Fruit fly (Drosophila melanogaster): ENCODE data around the gene CG7368.

CG7368 gene

dm6 chr3L:11555662-11556460 is 41.1 kb upstream of the CG7368 start (continued):
- TF ChIP-seq CG17359 (tag; optimal IDR thresholded peaks at IDR 0.05) (peak; percentile 82), crc (GFP tag; optimal IDR thresholded peaks at IDR 0.05) (no peak), Sox100B (GFP tag; optimal IDR thresholded peaks at IDR 0.05) (peak; percentile 79), ab (GFP tag; optimal IDR thresholded peaks at IDR 0.05) (no peak), H2.0 (GFP tag; IDR thresholded peaks at IDR 0.05) (no peak), Hr3 (GFP tag; optimal IDR thresholded peaks at IDR 0.05) (peak; percentile 67), sob (GFP tag; IDR thresholded peaks at IDR 0.05) (peak; percentile 28; the same call in 1 of the 2 replicates), CG11247 (GFP tag; IDR thresholded peaks at IDR 0.05) (no peak), CG9437 (GFP tag; optimal IDR thresholded peaks at IDR 0.05) (peak; percentile 78), CG1529 (GFP tag; optimal IDR thresholded peaks at IDR 0.05) (peak; percentile 61), lbe (GFP tag; optimal IDR thresholded peaks at IDR 0.05) (no peak), corto (GFP tag; optimal IDR thresholded peaks at IDR 0.05) (no peak), Mad (GFP tag; optimal IDR thresholded peaks at IDR 0.05) (no peak), CG15696 (tag; optimal IDR thresholded peaks at IDR 0.05) (peak; percentile 65), Dref (GFP tag; IDR thresholded peaks at IDR 0.05) (no peak), CG6765 (GFP tag; optimal IDR thresholded peaks at IDR 0.05) (peak; percentile 59), Myb (GFP tag; optimal IDR thresholded peaks at IDR 0.05) (no peak), ems (GFP tag; optimal IDR thresholded peaks at IDR 0.05) (no peak), so (GFP tag; IDR thresholded peaks at IDR 0.05) (peak; percentile 51; the same call in 1 of the 3 replicates), Vsx1 (GFP tag; optimal IDR thresholded peaks at IDR 0.05) (peak; percentile 11), CG4707 (GFP tag; optimal IDR thresholded peaks at IDR 0.05) (peak; percentile 30), salm (tag; optimal IDR thresholded peaks at IDR 0.05) (peak; percentile 44), CG8089 (GFP tag; optimal IDR thresholded peaks at IDR 0.05) (peak; percentile 42), ranshi (GFP tag; IDR thresholded peaks at IDR 0.05) (peak; percentile 62; the same call in 1 of the 2 replicates), Opbp (GFP tag; IDR thresholded peaks at IDR 0.05; ENCODE audit: partially characterized antibody) (0 out of 3 replicates have a peak, but pooled peaks have one; percentile 24), CG17612 (GFP tag; IDR thresholded peaks at IDR 0.05) (no peak), CG7745 (tag; optimal IDR thresholded peaks at IDR 0.05) (no peak), CG7786 (GFP tag; optimal IDR thresholded peaks at IDR 0.05) (peak; percentile 5), Fer2 (tag; optimal IDR thresholded peaks at IDR 0.05) (peak; percentile 50), CG18619 (GFP tag; optimal IDR thresholded peaks at IDR 0.05) (peak; percentile 62), CG12299 (tag; optimal IDR thresholded peaks at IDR 0.05) (peak; percentile 45), CG12219 (GFP tag; optimal IDR thresholded peaks at IDR 0.05) (no peak), Dfd (GFP tag; optimal IDR thresholded peaks at IDR 0.05) (peak in 1 of 2 experiments; percentile 77), Sox102F (GFP tag; optimal IDR thresholded peaks at IDR 0.05) (peak; percentile 91), Tbp (GFP tag; optimal IDR thresholded peaks at IDR 0.05) (no peak), CG9876 (GFP tag; optimal IDR thresholded peaks at IDR 0.05) (no peak), dan (GFP tag; IDR thresholded peaks at IDR 0.05) (no peak), nerfin-2 (GFP tag; IDR thresholded peaks at IDR 0.05; ENCODE audit: partially characterized antibody) (no peak), pb (GFP tag; optimal IDR thresholded peaks at IDR 0.05) (no peak), crp (GFP tag; optimal IDR thresholded peaks at IDR 0.05) (peak in 1 of 2 experiments; percentile 0), CG1792 (GFP tag; optimal IDR thresholded peaks at IDR 0.05) (peak; percentile 35), CG6254 (GFP tag; optimal IDR thresholded peaks at IDR 0.05) (no peak), caup (GFP tag; optimal IDR thresholded peaks at IDR 0.05; ENCODE audit: severe bottlenecking) (peak; percentile 54), Gug (GFP tag; IDR thresholded peaks at IDR 0.05) (no peak), repo (GFP tag; optimal IDR thresholded peaks at IDR 0.05) (no peak), CG4404 (GFP tag; IDR thresholded peaks at IDR 0.05) (no peak), en (GFP tag; optimal IDR thresholded peaks at IDR 0.05) (peak; percentile 24), chn (GFP tag; optimal IDR thresholded peaks at IDR 0.05) (peak; percentile 23)

Data from whole organism, embryonic.